Worm (Caenorhabditis elegans): ENCODE data around the gene rps-30.
A peak's percentile ranks its signal among the peaks of the same experiment; 100 is the strongest.

The rps-30 gene

DNA sequence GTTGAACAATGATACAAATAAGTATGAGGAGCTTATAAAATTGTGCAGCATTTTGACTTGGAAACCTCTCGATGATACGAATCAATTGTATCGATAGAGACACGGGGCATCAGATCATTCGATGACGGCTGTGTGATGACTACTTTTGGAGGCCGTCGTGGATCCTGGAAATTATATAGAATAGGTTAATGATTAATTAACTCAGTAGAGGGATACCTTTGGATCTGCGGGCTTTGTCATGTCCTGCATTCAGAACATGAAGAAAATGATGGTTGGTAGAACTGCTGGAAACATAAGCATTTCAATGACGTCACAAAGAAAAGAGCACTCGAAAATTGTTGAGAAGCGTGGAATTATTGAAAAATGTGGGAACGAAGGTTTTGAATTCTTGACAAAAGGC is 38.2 kb downstream of the rps-30 start, which contains the start of gene ZK742.6:
ZK742.6 (minus strand) TSS at position 342 of the 400 bp plus-strand sequence.
- TF ChIP-seq W03F9.2 (tag; optimal IDR thresholded peaks at IDR 0.05): no peak
- TF ChIP-seq him-1 (tag; optimal IDR thresholded peaks at IDR 0.05): no peak
- TF ChIP-seq dao-5 (tag; optimal IDR thresholded peaks at IDR 0.05): no peak

DNA sequence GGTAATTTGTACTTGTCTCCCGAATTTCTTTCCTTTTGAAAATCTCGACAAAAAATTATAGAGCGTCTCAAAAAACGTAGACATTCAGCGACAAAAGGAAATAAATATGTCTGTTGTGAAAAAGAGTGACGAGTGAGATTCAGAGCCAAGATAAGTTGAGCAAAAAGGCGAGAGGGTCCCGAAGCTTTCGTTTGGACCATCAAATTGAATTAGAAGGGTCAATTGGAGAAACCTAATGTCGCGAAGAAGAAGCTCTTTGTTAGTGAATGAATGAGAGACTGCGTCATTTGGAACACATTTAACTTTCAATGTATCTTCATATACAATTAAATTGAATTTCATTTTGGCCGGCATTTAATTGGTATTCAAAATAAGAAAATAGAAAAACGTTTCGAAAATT is 40.1 kb downstream of the rps-30 start:
- TF ChIP-seq him-1 (tag; optimal IDR thresholded peaks at IDR 0.05): no peak
- no peak for TF ChIP-seq W03F9.2 (tag; optimal IDR thresholded peaks at IDR 0.05)
- no peak for TF ChIP-seq dao-5 (tag; optimal IDR thresholded peaks at IDR 0.05)

DNA sequence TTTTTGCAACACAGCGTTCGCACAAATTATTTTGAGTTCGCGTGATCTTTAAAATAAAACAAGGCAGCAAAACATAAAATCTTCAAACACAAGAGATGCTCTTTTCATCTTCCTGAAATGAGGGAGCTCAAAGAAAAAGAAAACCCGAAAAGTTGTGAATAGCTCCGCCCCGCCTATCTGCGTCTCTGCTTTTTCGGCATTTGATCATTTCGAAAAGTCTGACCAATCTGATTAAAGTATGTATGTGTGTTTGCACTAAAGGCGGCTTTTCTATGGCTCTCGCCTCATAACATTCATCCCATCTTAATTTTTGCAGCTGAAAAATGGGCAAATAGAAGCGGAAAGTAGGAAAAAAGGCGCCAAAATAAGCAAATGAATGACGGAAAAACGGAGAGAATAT is 43.2 kb downstream of the rps-30 start:
- no peak for TF ChIP-seq him-1 (tag; optimal IDR thresholded peaks at IDR 0.05)
- TF ChIP-seq W03F9.2 (tag; optimal IDR thresholded peaks at IDR 0.05): no peak
- TF ChIP-seq dao-5 (tag; optimal IDR thresholded peaks at IDR 0.05): no peak

DNA sequence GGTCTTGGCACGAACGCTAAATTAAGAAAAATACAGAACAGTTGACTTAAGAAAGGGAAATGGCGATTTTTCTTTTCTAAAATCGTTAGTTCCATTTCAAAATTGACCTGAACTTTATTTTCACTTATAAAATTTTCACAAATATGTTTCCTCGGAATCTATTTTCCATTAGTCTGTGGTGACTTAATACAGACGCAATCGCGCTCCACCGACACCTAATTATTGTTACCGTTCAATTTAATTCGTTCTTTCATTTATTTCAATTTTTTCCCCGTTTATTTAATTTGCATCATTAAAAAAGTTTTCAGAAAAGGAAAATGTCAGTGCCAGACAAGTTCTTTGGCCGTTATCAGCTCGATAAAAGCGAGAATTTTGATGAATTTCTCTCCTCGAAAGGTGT is 43.9 kb downstream of the rps-30 start, which contains the start of gene lbp-4:
lbp-4 (plus strand) TSS at position 309 of the 400 bp plus-strand sequence.
- TF ChIP-seq him-1 (tag; optimal IDR thresholded peaks at IDR 0.05) (no peak), W03F9.2 (tag; optimal IDR thresholded peaks at IDR 0.05) (peak; percentile 6)

DNA sequence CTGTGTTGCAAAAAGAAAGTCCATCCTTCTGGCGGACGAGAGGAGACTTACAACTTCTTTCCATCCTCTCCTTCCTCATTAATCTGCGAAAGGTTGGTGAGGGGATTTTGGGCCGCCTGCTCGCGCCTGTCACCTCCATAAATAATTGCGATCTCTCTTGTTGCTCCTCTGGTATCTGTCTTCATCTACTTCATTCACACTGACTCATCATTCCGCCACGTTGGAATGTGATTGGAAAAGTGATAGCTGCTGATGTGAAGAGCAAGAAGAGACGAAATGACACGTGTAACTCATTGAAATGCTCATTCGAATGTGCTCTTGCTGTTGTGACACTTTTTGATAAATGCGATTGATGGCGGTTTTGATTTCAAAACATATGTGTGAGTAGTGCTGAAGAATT is 46.3 kb downstream of the rps-30 start:
- TF ChIP-seq dao-5 (tag; optimal IDR thresholded peaks at IDR 0.05) (no peak), W03F9.2 (tag; optimal IDR thresholded peaks at IDR 0.05) (no peak), him-1 (tag; optimal IDR thresholded peaks at IDR 0.05) (no peak)

DNA sequence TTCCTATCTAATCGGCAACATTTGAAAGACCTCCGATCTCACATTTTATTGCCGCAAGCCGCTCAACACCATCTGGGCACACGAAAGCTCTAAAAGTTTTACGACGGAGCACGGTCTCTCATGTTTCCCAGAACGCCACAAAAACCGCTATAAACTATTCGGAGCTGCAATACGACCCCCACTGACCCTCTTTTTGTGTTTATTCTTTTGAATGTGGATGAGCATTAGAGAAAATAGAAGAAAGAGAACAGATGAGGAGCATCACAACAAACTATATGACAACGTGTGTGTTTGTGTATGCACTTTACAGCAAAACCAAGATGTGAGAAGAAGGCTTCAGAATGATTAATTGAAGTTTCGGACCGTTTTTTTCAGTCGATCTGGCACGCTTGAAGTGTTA is 47.8 kb downstream of the rps-30 start:
- TF ChIP-seq W03F9.2 (tag; optimal IDR thresholded peaks at IDR 0.05) (no peak), him-1 (tag; optimal IDR thresholded peaks at IDR 0.05) (no peak), dao-5 (tag; optimal IDR thresholded peaks at IDR 0.05) (no peak)

DNA sequence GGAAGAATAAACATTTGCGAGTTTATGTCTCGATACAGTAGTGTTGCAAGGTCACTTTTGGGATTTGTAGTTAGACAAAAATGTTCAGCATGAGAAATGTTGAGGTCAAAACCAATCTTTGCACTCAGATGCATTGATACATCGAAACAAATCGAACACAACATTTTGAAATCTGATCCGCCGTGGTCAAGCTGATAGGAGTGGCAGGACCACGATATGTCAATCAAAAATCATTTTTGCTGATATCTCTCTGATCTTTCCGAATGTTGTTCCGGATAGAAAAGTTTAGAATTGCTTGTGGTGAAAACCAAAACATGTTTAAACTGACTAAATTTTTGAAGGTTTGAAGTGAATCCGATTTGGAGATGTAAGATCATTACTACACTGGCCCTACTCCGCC is 49.5 kb downstream of the rps-30 start:
- TF ChIP-seq W03F9.2 (tag; optimal IDR thresholded peaks at IDR 0.05) (no peak), him-1 (tag; optimal IDR thresholded peaks at IDR 0.05) (no peak), dao-5 (tag; optimal IDR thresholded peaks at IDR 0.05) (no peak)

DNA sequence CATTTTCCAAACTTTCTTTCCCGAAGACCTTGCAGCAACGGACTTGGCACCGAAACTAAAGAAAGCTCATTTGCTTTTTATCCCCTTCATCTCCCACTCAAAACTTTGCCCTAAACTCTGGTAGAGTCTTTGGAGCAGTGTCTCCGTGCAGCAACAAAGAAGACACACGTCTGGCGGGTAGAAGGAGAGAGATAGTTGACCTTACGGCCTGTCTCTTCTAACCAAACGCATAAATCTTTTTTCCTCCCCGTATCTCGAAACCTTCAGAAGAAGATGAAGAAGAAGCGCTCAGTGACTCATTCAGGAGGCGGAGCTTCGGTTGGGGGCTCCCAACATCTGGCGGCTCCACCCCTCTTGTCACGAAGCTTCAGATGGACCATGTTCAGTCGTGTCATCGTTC is 50.0 kb downstream of the rps-30 start:
- TF ChIP-seq W03F9.2 (tag; optimal IDR thresholded peaks at IDR 0.05): no peak
- no peak for TF ChIP-seq dao-5 (tag; optimal IDR thresholded peaks at IDR 0.05)
- no peak for TF ChIP-seq him-1 (tag; optimal IDR thresholded peaks at IDR 0.05)
